Fruit fly (Drosophila melanogaster) whole organism, pupa: Measurements from ENCODE around the gene Tg.
A peak's percentile ranks its signal among the peaks of the same experiment; 100 is the strongest.

Source experiments
- CG10348 ChIP-seq: fragments of 200-800 bp; sonication (Bioruptor generic); IDR thresholded peaks from 2 replicates; pipeline ENCODE4 v1.3.6; 2022; ENCODE audit warnings: missing biosample characterization, missing genetic modification characterization
- CG12605 ChIP-seq: fragments of 200-800 bp; sonication (Bioruptor generic); IDR thresholded peaks from 2 replicates; pipeline ENCODE4 v1.3.6; 2022; ENCODE audit warnings: missing biosample characterization, missing genetic modification characterization
- CG13204 ChIP-seq: fragments of 200-800 bp; sonication (Bioruptor generic); optimal IDR thresholded peaks from 2 replicates; lab custom pipeline; 2018; ENCODE audit warnings: missing biosample characterization, mild to moderate bottlenecking, missing genetic modification characterization, moderate library complexity
- CG14655 ChIP-seq: fragments of 200-800 bp; sonication (Bioruptor generic); optimal IDR thresholded peaks from 3 replicates; lab custom pipeline; 2017; ENCODE audit warnings: mild to moderate bottlenecking, missing biosample characterization, missing genetic modification reagents, missing genetic modification characterization
- CG15710 ChIP-seq: fragments of 200-800 bp; sonication (Bioruptor generic); optimal IDR thresholded peaks from 2 replicates; lab custom pipeline; 2018; ENCODE audit warnings: missing biosample characterization, mild to moderate bottlenecking, missing genetic modification characterization, moderate library complexity
- CG17806 ChIP-seq: fragments of 200-800 bp; sonication (Bioruptor generic); optimal IDR thresholded peaks from 2 replicates; lab custom pipeline; 2018; ENCODE audit warnings: missing biosample characterization, mild to moderate bottlenecking, missing genetic modification characterization, moderate library complexity
- CG32121 ChIP-seq: fragments of 200-800 bp; sonication (Bioruptor generic); IDR thresholded peaks from 2 replicates; pipeline ENCODE4 v1.3.6; 2022; ENCODE audit warnings: missing biosample characterization, missing genetic modification characterization
- CG34367 ChIP-seq: fragments of 200-800 bp; sonication (Bioruptor generic); optimal IDR thresholded peaks from 2 replicates; lab custom pipeline; 2018; ENCODE audit warnings: missing biosample characterization, mild to moderate bottlenecking, missing genetic modification characterization
- CG4496 ChIP-seq: fragments of 200-800 bp; sonication (Bioruptor generic); IDR thresholded peaks from 3 replicates; pipeline ENCODE4 v1.3.6; 2022; ENCODE audit warnings: missing biosample characterization, missing genetic modification characterization
- CG8159 ChIP-seq: fragments of 200-800 bp; sonication (Bioruptor generic); optimal IDR thresholded peaks from 3 replicates; lab custom pipeline; 2018; ENCODE audit warnings: missing biosample characterization, mild to moderate bottlenecking, missing genetic modification characterization, moderate library complexity
- CG8301 ChIP-seq: fragments of 200-800 bp; sonication (Bioruptor generic); optimal IDR thresholded peaks from 2 replicates; lab custom pipeline; 2018; ENCODE audit warnings: missing biosample characterization, mild to moderate bottlenecking, missing genetic modification characterization
- CG9948 ChIP-seq: fragments of 200-800 bp; sonication (Bioruptor generic); optimal IDR thresholded peaks from 2 replicates; lab custom pipeline; 2018; ENCODE audit warnings: missing biosample characterization, mild to moderate bottlenecking, missing genetic modification characterization, moderate library complexity
- D1 ChIP-seq: fragments of 200-800 bp; sonication (Bioruptor generic); optimal IDR thresholded peaks from 2 replicates; lab custom pipeline; 2018; ENCODE audit warnings: missing biosample characterization, mild to moderate bottlenecking, missing genetic modification characterization, moderate library complexity
- EcR ChIP-seq: fragments of 200-800 bp; sonication (Bioruptor generic); optimal IDR thresholded peaks from 3 replicates; lab custom pipeline; 2019; ENCODE audit warnings: missing biosample characterization, missing genetic modification characterization, mild to moderate bottlenecking, moderate library complexity, missing genetic modification reagents
- Ets98B ChIP-seq: fragments of 200-800 bp; sonication (Bioruptor generic); IDR thresholded peaks from 2 replicates; pipeline ENCODE4 v1.3.6; 2022; ENCODE audit warnings: missing biosample characterization, missing genetic modification characterization
- Pif1A ChIP-seq: fragments of 200-800 bp; sonication (Bioruptor generic); optimal IDR thresholded peaks from 3 replicates; lab custom pipeline; 2016; ENCODE audit warnings: missing biosample characterization, missing genetic modification characterization
- Pif1B ChIP-seq: fragments of 200-800 bp; sonication (Bioruptor generic); optimal IDR thresholded peaks from 3 replicates; lab custom pipeline; 2016; ENCODE audit warnings: missing biosample characterization, missing genetic modification characterization
- Snoo ChIP-seq: fragments of 200-800 bp; sonication (Bioruptor generic); optimal IDR thresholded peaks from 3 replicates; lab custom pipeline; 2017; ENCODE audit warnings: missing biosample characterization, mild to moderate bottlenecking, missing genetic modification characterization, inconsistent platforms
- fd96Ca ChIP-seq: fragments of 200-800 bp; sonication (Bioruptor generic); IDR thresholded peaks from 3 replicates; pipeline ENCODE4 v1.3.6; 2022; ENCODE audit warnings: missing biosample characterization, missing genetic modification characterization
- gl ChIP-seq: fragments of 200-800 bp; sonication (Bioruptor generic); optimal IDR thresholded peaks from 2 replicates; lab custom pipeline; 2018; ENCODE audit warnings: missing biosample characterization, mild to moderate bottlenecking, missing genetic modification characterization
- rn ChIP-seq: fragments of 200-800 bp; sonication (Bioruptor generic); IDR thresholded peaks from 2 replicates; pipeline ENCODE4 v1.3.6; 2022; ENCODE audit warnings: missing biosample characterization, missing genetic modification characterization

Tg gene

dm6 chr2L:7992654-7993053, 18.6 kb upstream of the Tg start:
- TF ChIP-seq fd96Ca (GFP tag; lab: Robert Waterston, UW) (no peak), CG34367 (tag; lab: Kevin White, UChicago) (no peak), CG9948 (tag; lab: Kevin White, UChicago) (no peak), Ets98B (GFP tag; lab: Robert Waterston, UW) (no peak), rn (no peak), D1 (tag; lab: Kevin White, UChicago) (no peak), Pif1A (GFP tag; lab: Kevin White, UChicago) (no peak), CG14655 (GFP tag; lab: Kevin White, UChicago) (no peak), EcR (GFP tag; lab: Kevin White, UChicago) (no peak), CG15710 (tag; lab: Kevin White, UChicago) (no peak), CG8301 (tag; lab: Kevin White, UChicago) (no peak), CG8159 (tag; lab: Kevin White, UChicago) (no peak)

DNA sequence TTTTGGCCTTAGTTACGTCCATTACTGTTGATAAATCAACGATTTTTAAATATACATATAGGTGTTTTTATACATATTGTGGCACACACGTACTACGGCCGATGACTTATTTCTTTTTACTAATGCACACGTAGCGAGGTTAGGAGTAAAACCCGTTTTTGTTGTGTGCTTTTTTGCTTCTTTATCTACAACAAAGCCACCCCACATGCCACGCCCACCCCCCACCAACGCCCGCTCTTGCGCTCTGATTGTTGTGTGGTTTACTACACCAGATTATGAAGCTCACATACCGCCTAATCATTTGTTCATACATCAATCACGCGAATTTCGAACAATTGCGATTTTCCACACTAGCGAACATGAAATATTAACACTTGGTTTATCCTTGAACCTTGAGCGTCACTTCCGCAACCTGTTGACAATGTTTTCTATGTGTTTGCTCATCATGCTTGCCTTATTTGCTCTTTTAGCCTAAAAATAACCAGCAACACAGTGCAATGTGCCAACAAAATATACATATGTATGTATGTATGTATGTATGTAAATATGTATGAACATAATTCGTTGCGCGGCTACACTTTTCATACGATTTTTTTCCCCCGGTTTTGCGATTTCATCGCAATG, 18.0 kb upstream of the Tg start:
- TF ChIP-seq CG32121 (GFP tag; lab: Robert Waterston, UW) (peak; percentile 35), CG10348 (GFP tag; lab: Robert Waterston, UW) (no peak), Snoo (tag; lab: Kevin White, UChicago) (no peak), Ets98B (GFP tag; lab: Robert Waterston, UW) (no peak; the same call in 1 of the 2 replicates), CG34367 (tag; lab: Kevin White, UChicago) (no peak), gl (tag; lab: Kevin White, UChicago) (no peak), CG8159 (tag; lab: Kevin White, UChicago) (no peak), CG9948 (tag; lab: Kevin White, UChicago) (no peak), fd96Ca (GFP tag; lab: Robert Waterston, UW) (peak; percentile 56; the same call in 2 of the 3 replicates), CG8301 (tag; lab: Kevin White, UChicago) (no peak), CG15710 (tag; lab: Kevin White, UChicago) (no peak), EcR (GFP tag; lab: Kevin White, UChicago) (peak; percentile 20), rn (no peak), CG17806 (no peak), CG12605 (GFP tag; lab: Robert Waterston, UW) (peak; percentile 23; the same call in 1 of the 2 replicates), CG13204 (GFP tag; lab: Kevin White, UChicago) (no peak), Pif1A (GFP tag; lab: Kevin White, UChicago) (no peak), Pif1B (GFP tag; lab: Kevin White, UChicago) (no peak), D1 (tag; lab: Kevin White, UChicago) (no peak), CG4496 (peak; percentile 48; the same call in 2 of the 3 replicates), CG14655 (GFP tag; lab: Kevin White, UChicago) (no peak)

- peak; percentile 81 for TF ChIP-seq rn
- TF ChIP-seq CG4496 = peak; percentile 93
- peak; percentile 94 for TF ChIP-seq CG8159 (tag; lab: Kevin White, UChicago)
- TF ChIP-seq EcR (GFP tag; lab: Kevin White, UChicago) = peak; percentile 75
- TF ChIP-seq Snoo (tag; lab: Kevin White, UChicago) = peak; percentile 91
- peak; percentile 75 for TF ChIP-seq gl (tag; lab: Kevin White, UChicago)
- TF ChIP-seq D1 (tag; lab: Kevin White, UChicago) = peak; percentile 91
- peak; percentile 85 for TF ChIP-seq Ets98B (GFP tag; lab: Robert Waterston, UW)
- TF ChIP-seq CG12605 (GFP tag; lab: Robert Waterston, UW) = no peak
- TF ChIP-seq CG34367 (tag; lab: Kevin White, UChicago) = peak; percentile 61
- peak; percentile 51 for TF ChIP-seq CG13204 (GFP tag; lab: Kevin White, UChicago)
- TF ChIP-seq CG8301 (tag; lab: Kevin White, UChicago) = peak; percentile 90
- peak; percentile 97 for TF ChIP-seq Pif1B (GFP tag; lab: Kevin White, UChicago)
- no peak for TF ChIP-seq CG15710 (tag; lab: Kevin White, UChicago)
- peak; percentile 96 for TF ChIP-seq fd96Ca (GFP tag; lab: Robert Waterston, UW)
- no peak; the same call in 1 of the 2 replicates for TF ChIP-seq CG10348 (GFP tag; lab: Robert Waterston, UW)
- peak; percentile 97 for TF ChIP-seq Pif1A (GFP tag; lab: Kevin White, UChicago)
- TF ChIP-seq CG14655 (GFP tag; lab: Kevin White, UChicago) = peak; percentile 93
- TF ChIP-seq CG32121 (GFP tag; lab: Robert Waterston, UW) = peak; percentile 94
- peak; percentile 86 for TF ChIP-seq CG17806
- peak; percentile 89 for TF ChIP-seq CG9948 (tag; lab: Kevin White, UChicago)
Measured at dm6 chr2L:7993984-7994854, 17.0 kb upstream of the Tg start, which contains the start of gene pes. TSS of gene pes (minus strand) at chr2L:7994184.

DNA sequence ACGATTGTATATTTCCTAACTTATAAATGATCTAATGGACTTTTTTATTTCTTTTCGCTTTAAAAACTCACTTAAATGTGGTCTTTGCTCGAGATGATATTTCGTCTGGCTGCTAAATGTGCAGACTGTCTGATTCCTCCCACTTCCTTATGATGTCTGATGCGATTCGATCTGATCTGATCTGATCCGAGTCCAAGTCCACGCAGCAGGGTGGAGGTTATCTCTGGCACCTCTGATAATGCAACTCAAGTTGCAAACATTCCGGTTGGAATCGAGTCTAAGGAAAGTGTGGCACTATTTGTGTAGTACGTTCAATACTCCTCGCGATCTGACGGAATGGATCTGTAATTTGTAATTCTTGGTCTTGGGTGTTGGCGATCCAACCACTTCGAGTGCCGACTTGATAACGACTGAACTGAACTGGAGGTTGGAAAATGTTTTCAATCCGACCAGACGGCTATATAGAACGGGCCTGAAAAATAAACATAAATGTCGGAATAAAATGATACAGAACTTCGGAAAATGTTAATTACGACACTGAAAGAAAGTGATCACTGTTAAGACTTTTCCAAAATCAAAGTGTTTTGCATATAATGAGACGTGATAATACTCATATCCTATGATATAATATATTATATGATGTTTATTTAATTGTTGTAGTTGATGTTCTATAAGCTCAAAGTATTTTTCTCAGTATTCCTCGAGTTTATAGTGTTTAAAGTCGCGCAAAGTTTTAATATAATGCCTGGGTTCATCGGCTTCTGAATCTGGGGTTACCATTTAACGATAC, 13.7 kb upstream of the Tg start:
- TF ChIP-seq CG32121 (GFP tag; lab: Robert Waterston, UW) (peak; percentile 52; the same call in 1 of the 2 replicates), EcR (GFP tag; lab: Kevin White, UChicago) (peak; percentile 21), rn (no peak), CG15710 (tag; lab: Kevin White, UChicago) (peak; percentile 33), CG8159 (tag; lab: Kevin White, UChicago) (peak; percentile 74), Ets98B (GFP tag; lab: Robert Waterston, UW) (no peak; the same call in 1 of the 2 replicates), CG9948 (tag; lab: Kevin White, UChicago) (peak; percentile 43), Snoo (tag; lab: Kevin White, UChicago) (no peak), D1 (tag; lab: Kevin White, UChicago) (no peak), CG12605 (GFP tag; lab: Robert Waterston, UW) (0 out of 2 replicates have a peak, but pooled peaks have one; percentile 16), CG10348 (GFP tag; lab: Robert Waterston, UW) (no peak), CG17806 (peak; percentile 64), CG14655 (GFP tag; lab: Kevin White, UChicago) (peak; percentile 67), CG8301 (tag; lab: Kevin White, UChicago) (peak; percentile 53), CG34367 (tag; lab: Kevin White, UChicago) (peak; percentile 39), Pif1B (GFP tag; lab: Kevin White, UChicago) (no peak), CG13204 (GFP tag; lab: Kevin White, UChicago) (no peak)
